Worm (Caenorhabditis elegans) whole organism, midembryonic: ENCODE measurements around the gene F23A7.3.
A peak's percentile ranks its signal among the peaks of the same experiment; 100 is the strongest.

Source experiments
- T22C8.4 ChIP-seq: fragments of 200-800 bp; sonication (Bioruptor generic); IDR thresholded peaks from 2 replicates; pipeline ENCODE4 v1.3.6; 2022; ENCODE audit warnings: missing genetic modification characterization, missing compliant biosample characterization
- cog-1 ChIP-seq: sonication (generic microtip); optimal IDR thresholded peaks from 2 replicates; lab custom pipeline; 2016; ENCODE audit warnings: missing genetic modification characterization, missing compliant biosample characterization
- flt-1 ChIP-seq: fragments of 200-800 bp; sonication (Bioruptor generic); IDR thresholded peaks from 2 replicates; pipeline ENCODE4 v1.3.6; 2022; ENCODE audit warnings: missing genetic modification characterization, missing compliant biosample characterization
- klf-2 ChIP-seq: fragments of 200-800 bp; sonication (Bioruptor generic); conservative IDR thresholded peaks from 2 replicates; pipeline ENCODE4 v1.3.6; 2022; ENCODE audit warnings: missing genetic modification reagents, missing genetic modification characterization, missing compliant biosample characterization
- med-1 ChIP-seq: sonication (generic microtip); optimal IDR thresholded peaks from 2 replicates; lab custom pipeline; 2017; ENCODE audit warnings: missing genetic modification characterization, mild to moderate bottlenecking, missing compliant biosample characterization, antibody characterized with exemption, missing genetic modification reagents; ENCODE audit not compliant: insufficient read depth
- ref-1 ChIP-seq: fragments of 200-800 bp; sonication (Bioruptor generic); conservative IDR thresholded peaks from 2 replicates; pipeline ENCODE4 v1.3.6; 2022; ENCODE audit warnings: missing genetic modification reagents, missing genetic modification characterization, missing compliant biosample characterization
- tab-1 ChIP-seq: fragments of 200-800 bp; sonication (Bioruptor generic); IDR thresholded peaks from 2 replicates; pipeline ENCODE4 v1.3.6; 2022; ENCODE audit warnings: missing genetic modification characterization, missing compliant biosample characterization
- ztf-23 ChIP-seq: fragments of 200-800 bp; sonication (Bioruptor generic); IDR thresholded peaks from 2 replicates; pipeline ENCODE4 v1.3.6; 2022; ENCODE audit warnings: missing genetic modification reagents, missing genetic modification characterization, missing compliant biosample characterization
- ztf-29 ChIP-seq: fragments of 200-800 bp; sonication (Bioruptor generic); IDR thresholded peaks from 2 replicates; pipeline ENCODE4 v1.3.6; 2022; ENCODE audit warnings: missing genetic modification reagents, missing genetic modification characterization, missing compliant biosample characterization

Gene F23A7.3

DNA sequence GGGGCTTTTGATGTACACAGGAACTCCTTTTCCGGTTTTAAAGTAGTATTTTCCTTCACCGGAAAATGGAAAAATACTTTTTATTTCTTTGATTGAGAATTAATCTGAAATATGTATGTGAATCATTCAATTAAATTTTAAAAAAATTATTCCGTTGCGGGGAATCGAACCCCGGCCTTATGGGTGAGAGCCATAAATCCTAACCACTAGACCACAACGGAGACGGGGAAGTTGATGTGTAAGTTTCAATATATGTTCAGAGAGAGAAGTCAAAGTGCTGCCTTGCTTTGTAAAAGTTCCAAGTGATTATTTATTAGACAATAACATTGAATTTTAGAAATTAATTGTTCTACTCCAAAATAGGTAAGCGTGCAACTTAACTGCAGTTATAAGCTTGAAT lies 51.3 kb downstream of the F23A7.3 start:
- no peak for TF ChIP-seq klf-2
- TF ChIP-seq flt-1 (GFP tag; lab: Robert Waterston, UW), result 0 out of 2 replicates have a peak, but pooled peaks have one; percentile 39
- peak; percentile 70 for TF ChIP-seq tab-1 (GFP tag; lab: Robert Waterston, UW)
- TF ChIP-seq med-1 (GFP tag; lab: Kevin White, UChicago), result peak; percentile 29
- TF ChIP-seq cog-1, result no peak
- no peak for TF ChIP-seq ref-1
- no peak for TF ChIP-seq T22C8.4 (GFP tag; lab: Robert Waterston, UW)
- peak; percentile 67 for TF ChIP-seq ztf-23 (GFP tag; lab: Robert Waterston, UW)
- TF ChIP-seq ztf-29, result peak; percentile 23; the same call in 1 of the 2 replicates
